In genomic region chrX:15383513-15384373, dm6 we compare ENCODE assay signal across 1 fruit fly cellular context.
TF ChIP-seq lines count a peak whose summit lies in the region.

No protein-coding gene starts in this region.

TF ChIP-seq in whole organism, embryonic, 481 proteins besides CTCF, POLR2A, EP300 and RAD21 (continued from another document):
- TF ChIP-seq nerfin-1 (tag; optimal IDR thresholded peaks at IDR 0.05; lab: Kevin White, UChicago) (peak; percentile 38), CG14710 (tag; optimal IDR thresholded peaks at IDR 0.05; lab: Kevin White, UChicago) (peak; percentile 39), en (GFP tag; optimal IDR thresholded peaks at IDR 0.05; lab: Kevin White, UChicago) (no peak), Hsf (GFP tag; optimal IDR thresholded peaks at IDR 0.05; lab: Kevin White, UChicago) (peak; percentile 31), Fer3 (tag; optimal IDR thresholded peaks at IDR 0.05; lab: Kevin White, UChicago) (peak; percentile 40), NfI (GFP tag; optimal IDR thresholded peaks at IDR 0.05; lab: Kevin White, UChicago) (peak; percentile 32), E2f1 (GFP tag; IDR thresholded peaks at IDR 0.05; lab: Robert Waterston, UW) (peak; percentile 30; the same call in 1 of the 2 replicates), Ssrp (tag; optimal IDR thresholded peaks at IDR 0.05; lab: Kevin White, UChicago) (peak; percentile 48), CG17359 (tag; optimal IDR thresholded peaks at IDR 0.05; lab: Kevin White, UChicago) (peak; percentile 58), pnt (GFP tag; optimal IDR thresholded peaks at IDR 0.05; lab: Kevin White, UChicago) (no peak), Sox102F (GFP tag; optimal IDR thresholded peaks at IDR 0.05; lab: Kevin White, UChicago) (peak; percentile 61), Mrtf (GFP tag; IDR thresholded peaks at IDR 0.05; lab: Robert Waterston, UW) (0 out of 3 replicates have a peak, but pooled peaks have one; percentile 14), CG1832 (GFP tag; optimal IDR thresholded peaks at IDR 0.05; lab: Kevin White, UChicago) (no peak), CG7372 (GFP tag; IDR thresholded peaks at IDR 0.05; lab: Robert Waterston, UW) (peak; percentile 48; the same call in 1 of the 2 replicates), CG15269 (tag; optimal IDR thresholded peaks at IDR 0.05; lab: Kevin White, UChicago) (peak; percentile 71), CG4360 (GFP tag; IDR thresholded peaks at IDR 0.05; lab: Robert Waterston, UW) (no peak), CG10267 (tag; optimal IDR thresholded peaks at IDR 0.05; lab: Kevin White, UChicago) (peak; percentile 49), CG10979 (tag; optimal IDR thresholded peaks at IDR 0.05; lab: Kevin White, UChicago) (peak; percentile 64), tx (GFP tag; optimal IDR thresholded peaks at IDR 0.05; lab: Kevin White, UChicago) (no peak), CG12219 (GFP tag; optimal IDR thresholded peaks at IDR 0.05; lab: Kevin White, UChicago) (peak; percentile 40), CG7556 (GFP tag; optimal IDR thresholded peaks at IDR 0.05; lab: Kevin White, UChicago) (peak; percentile 74), Myb (GFP tag; optimal IDR thresholded peaks at IDR 0.05; lab: Kevin White, UChicago) (no peak), CG11696 (GFP tag; IDR thresholded peaks at IDR 0.05; lab: Robert Waterston, UW) (no peak), CG8924 (tag; optimal IDR thresholded peaks at IDR 0.05; lab: Kevin White, UChicago) (peak; percentile 54), sens (GFP tag; lab: Kevin White, UChicago) (peak; percentile 69), dati (GFP tag; IDR thresholded peaks at IDR 0.05; lab: Robert Waterston, UW) (no peak), Hr51 (GFP tag; optimal IDR thresholded peaks at IDR 0.05; lab: Kevin White, UChicago) (peak; percentile 26 to 64), org-1 (GFP tag; optimal IDR thresholded peaks at IDR 0.05; lab: Kevin White, UChicago) (peak; percentile 46), CG4820 (GFP tag; optimal IDR thresholded peaks at IDR 0.05; lab: Kevin White, UChicago) (peak; percentile 47), CG6765 (GFP tag; optimal IDR thresholded peaks at IDR 0.05; lab: Kevin White, UChicago) (peak; percentile 9), H2.0 (GFP tag; IDR thresholded peaks at IDR 0.05; lab: Robert Waterston, UW) (peak; percentile 25; the same call in 1 of the 2 replicates), chif (GFP tag; optimal IDR thresholded peaks at IDR 0.05; lab: Kevin White, UChicago) (peak in 1 of 2 experiments; percentile 30), cg (GFP tag; optimal IDR thresholded peaks at IDR 0.05; lab: Kevin White, UChicago) (peak; percentile 17), CG7963 (GFP tag; IDR thresholded peaks at IDR 0.05; lab: Robert Waterston, UW; ENCODE audit: partially characterized antibody) (no peak), CG1233 (GFP tag; optimal IDR thresholded peaks at IDR 0.05; lab: Kevin White, UChicago) (no peak), Ptx1 (GFP tag; IDR thresholded peaks at IDR 0.05; lab: Robert Waterston, UW) (peak; percentile 48), ind (GFP tag; optimal IDR thresholded peaks at IDR 0.05; lab: Kevin White, UChicago) (peak; percentile 50), Kr (GFP tag; optimal IDR thresholded peaks at IDR 0.05; lab: Kevin White, UChicago) (no peak), CG9727 (GFP tag; optimal IDR thresholded peaks at IDR 0.05; lab: Kevin White, UChicago) (peak; percentile 43), CG15601 (tag; optimal IDR thresholded peaks at IDR 0.05; lab: Kevin White, UChicago) (peak; percentile 34), CG10366 (GFP tag; IDR thresholded peaks at IDR 0.05; lab: Robert Waterston, UW) (peak; percentile 48), CG11085 (GFP tag; IDR thresholded peaks at IDR 0.05; lab: Robert Waterston, UW) (0 out of 2 replicates have a peak, but pooled peaks have one; percentile 17), CG8388 (GFP tag; optimal IDR thresholded peaks at IDR 0.05; lab: Kevin White, UChicago) (peak; percentile 56), gcm (GFP tag; optimal IDR thresholded peaks at IDR 0.05; lab: Kevin White, UChicago) (peak; percentile 45), sqz (GFP tag; optimal IDR thresholded peaks at IDR 0.05; lab: Kevin White, UChicago) (peak; percentile 92), ssp (GFP tag; IDR thresholded peaks at IDR 0.05; lab: Robert Waterston, UW) (peak; percentile 11; the same call in 1 of the 2 replicates), D (optimal IDR thresholded peaks at IDR 0.05; lab: Kevin White, UChicago) (no peak), D (GFP tag; optimal IDR thresholded peaks at IDR 0.05; lab: Kevin White, UChicago) (peak; percentile 45), Awh (GFP tag; IDR thresholded peaks at IDR 0.05; lab: Robert Waterston, UW) (0 out of 2 replicates have a peak, but pooled peaks have one; percentile 36), Nf-YA (GFP tag; IDR thresholded peaks at IDR 0.05; lab: Robert Waterston, UW) (peak; percentile 21; the same call in 1 of the 2 replicates), tup (GFP tag; optimal IDR thresholded peaks at IDR 0.05; lab: Kevin White, UChicago) (peak; percentile 3), CG12659 (GFP tag; optimal IDR thresholded peaks at IDR 0.05; lab: Kevin White, UChicago) (peak; percentile 45), CG17361 (GFP tag; IDR thresholded peaks at IDR 0.05; lab: Robert Waterston, UW) (peak; percentile 69), Med (GFP tag; lab: Kevin White, UChicago) (peak; percentile 79), CG14050 (GFP tag; IDR thresholded peaks at IDR 0.05; lab: Robert Waterston, UW) (peak; percentile 45; the same call in 1 of the 3 replicates), tgo (GFP tag; IDR thresholded peaks at IDR 0.05; lab: Robert Waterston, UW) (peak; percentile 60), Abd-B (GFP tag; optimal IDR thresholded peaks at IDR 0.05; lab: Kevin White, UChicago) (peak; percentile 47), Aef1 (GFP tag; IDR thresholded peaks at IDR 0.05; lab: Robert Waterston, UW) (peak; percentile 18; the same call in 1 of the 3 replicates), CG2875 (GFP tag; optimal IDR thresholded peaks at IDR 0.05; lab: Kevin White, UChicago) (peak; percentile 36), BtbVII (GFP tag; optimal IDR thresholded peaks at IDR 0.05; lab: Kevin White, UChicago) (peak; percentile 44), CG12391 (tag; optimal IDR thresholded peaks at IDR 0.05; lab: Kevin White, UChicago) (peak; percentile 68), CG34422 (GFP tag; IDR thresholded peaks at IDR 0.05; lab: Robert Waterston, UW) (peak; percentile 41; the same call in 2 of the 3 replicates), CG17802 (tag; optimal IDR thresholded peaks at IDR 0.05; lab: Kevin White, UChicago) (no peak), otp (GFP tag; IDR thresholded peaks at IDR 0.05; lab: Robert Waterston, UW) (no peak), CG31224 (GFP tag; IDR thresholded peaks at IDR 0.05; lab: Robert Waterston, UW) (peak; percentile 17; the same call in 1 of the 2 replicates), salm (tag; optimal IDR thresholded peaks at IDR 0.05; lab: Kevin White, UChicago) (no peak), CG2120 (GFP tag; optimal IDR thresholded peaks at IDR 0.05; lab: Kevin White, UChicago) (peak; percentile 56), trem (tag; optimal IDR thresholded peaks at IDR 0.05; lab: Kevin White, UChicago) (peak; percentile 24), Rfx (GFP tag; IDR thresholded peaks at IDR 0.05; lab: Robert Waterston, UW) (peak; percentile 37; the same call in 1 of the 2 replicates), exex (tag; optimal IDR thresholded peaks at IDR 0.05; lab: Kevin White, UChicago) (no peak), CG12071 (GFP tag; optimal IDR thresholded peaks at IDR 0.05; lab: Kevin White, UChicago) (peak; percentile 5), Fer1 (GFP tag; optimal IDR thresholded peaks at IDR 0.05; lab: Kevin White, UChicago) (peak; percentile 68), CG13775 (GFP tag; optimal IDR thresholded peaks at IDR 0.05; lab: Kevin White, UChicago) (peak; percentile 35), nau (GFP tag; optimal IDR thresholded peaks at IDR 0.05; lab: Kevin White, UChicago) (peak; percentile 31), da (GFP tag; optimal IDR thresholded peaks at IDR 0.05; lab: Kevin White, UChicago) (no peak), lbe (GFP tag; optimal IDR thresholded peaks at IDR 0.05; lab: Kevin White, UChicago) (no peak), gem (tag; optimal IDR thresholded peaks at IDR 0.05; lab: Kevin White, UChicago) (peak; percentile 77), CG2129 (GFP tag; IDR thresholded peaks at IDR 0.05; lab: Robert Waterston, UW; ENCODE audit: partially characterized antibody) (no peak), abd-A (tag; optimal IDR thresholded peaks at IDR 0.05; lab: Kevin White, UChicago) (peak; percentile 18), peb (GFP tag; IDR thresholded peaks at IDR 0.05; lab: Robert Waterston, UW) (no peak), bsh (GFP tag; optimal IDR thresholded peaks at IDR 0.05; lab: Kevin White, UChicago) (peak in 1 of 2 experiments; percentile 68), Xbp1 (GFP tag; optimal IDR thresholded peaks at IDR 0.05; lab: Kevin White, UChicago) (peak; percentile 63), tap (tag; optimal IDR thresholded peaks at IDR 0.05; lab: Kevin White, UChicago) (peak; percentile 1), CG9215 (GFP tag; IDR thresholded peaks at IDR 0.05; lab: Robert Waterston, UW) (peak; percentile 45; the same call in 1 of the 2 replicates), CG16815 (GFP tag; optimal IDR thresholded peaks at IDR 0.05; lab: Kevin White, UChicago) (peak; percentile 5), h (optimal IDR thresholded peaks at IDR 0.05; lab: Kevin White, UChicago) (no peak), stc (GFP tag; IDR thresholded peaks at IDR 0.05; lab: Robert Waterston, UW) (peak; percentile 33; the same call in 1 of the 2 replicates), CG2712 (tag; optimal IDR thresholded peaks at IDR 0.05; lab: Kevin White, UChicago) (peak; percentile 64), gsb (GFP tag; IDR thresholded peaks at IDR 0.05; lab: Robert Waterston, UW) (no peak), dmrt99B (tag; optimal IDR thresholded peaks at IDR 0.05; lab: Kevin White, UChicago) (peak; percentile 78), CG10147 (GFP tag; optimal IDR thresholded peaks at IDR 0.05; lab: Kevin White, UChicago) (peak; percentile 6), zfh1 (GFP tag; IDR thresholded peaks at IDR 0.05; lab: Robert Waterston, UW) (0 out of 3 replicates have a peak, but pooled peaks have one; percentile 12), CG10543 (GFP tag; optimal IDR thresholded peaks at IDR 0.05; lab: Kevin White, UChicago) (peak; percentile 53), az2 (GFP tag; optimal IDR thresholded peaks at IDR 0.05; lab: Kevin White, UChicago) (peak; percentile 35), CG13424 (tag; optimal IDR thresholded peaks at IDR 0.05; lab: Kevin White, UChicago) (peak; percentile 68), btn (GFP tag; optimal IDR thresholded peaks at IDR 0.05; lab: Kevin White, UChicago) (no peak), D19A (tag; optimal IDR thresholded peaks at IDR 0.05; lab: Kevin White, UChicago) (peak; percentile 55), CG3065 (GFP tag; optimal IDR thresholded peaks at IDR 0.05; lab: Kevin White, UChicago) (no peak), Sox100B (GFP tag; optimal IDR thresholded peaks at IDR 0.05; lab: Kevin White, UChicago) (peak; percentile 57), CG10209 (GFP tag; optimal IDR thresholded peaks at IDR 0.05; lab: Kevin White, UChicago) (peak; percentile 35), cwo (GFP tag; optimal IDR thresholded peaks at IDR 0.05; lab: Kevin White, UChicago) (peak; percentile 59)
TF ChIP-seq in whole organism, embryonic: peak in this region for 178.
